Fruit fly (Drosophila melanogaster) whole organism, embryonic: Measurements from ENCODE around the gene CG5758.

ENCODE experiments used
- ATbp ChIP-seq: fragments of 200-800 bp; sonication (Bioruptor generic); optimal IDR thresholded peaks from 2 replicates; lab custom pipeline; 2017; ENCODE audit warnings: missing biosample characterization, mild to moderate bottlenecking, missing genetic modification characterization, missing genetic modification reagents
- Atf3 ChIP-seq: fragments of 200-800 bp; sonication (Bioruptor generic); optimal IDR thresholded peaks from 3 replicates; lab custom pipeline; 2016; ENCODE audit warnings: missing biosample characterization, missing genetic modification characterization
- CG10274 ChIP-seq: fragments of 200-800 bp; sonication (Bioruptor generic); optimal IDR thresholded peaks from 3 replicates; lab custom pipeline; 2017; ENCODE audit warnings: missing biosample characterization, mild to moderate bottlenecking, missing genetic modification characterization
- CG11085 ChIP-seq: fragments of 200-800 bp; sonication (Bioruptor generic); IDR thresholded peaks from 2 replicates; pipeline ENCODE4 v1.3.6; 2022; ENCODE audit warnings: missing biosample characterization, missing genetic modification characterization
- CG14014 ChIP-seq: fragments of 200-800 bp; sonication (Bioruptor generic); IDR thresholded peaks from 2 replicates; pipeline ENCODE4 v1.3.6; 2022; ENCODE audit warnings: missing biosample characterization, missing genetic modification characterization
- CG14710 ChIP-seq: fragments of 200-800 bp; sonication (Bioruptor generic); optimal IDR thresholded peaks from 3 replicates; lab custom pipeline; 2019; ENCODE audit warnings: missing biosample characterization, mild to moderate bottlenecking, missing genetic modification characterization, moderate library complexity
- CG15269 ChIP-seq: fragments of 200-800 bp; sonication (Bioruptor generic); optimal IDR thresholded peaks from 2 replicates; lab custom pipeline; 2018; ENCODE audit warnings: missing biosample characterization, mild to moderate bottlenecking, missing genetic modification characterization, moderate library complexity
- CG18476 ChIP-seq: fragments of 200-800 bp; sonication (Bioruptor generic); optimal IDR thresholded peaks from 2 replicates; lab custom pipeline; 2016; ENCODE audit warnings: missing biosample characterization, mild to moderate bottlenecking, missing genetic modification characterization
- CG18599 ChIP-seq: fragments of 200-800 bp; sonication (Bioruptor generic); optimal IDR thresholded peaks from 3 replicates; lab custom pipeline; 2017; ENCODE audit warnings: missing biosample characterization, missing genetic modification characterization, mild to moderate bottlenecking, moderate library complexity, missing genetic modification reagents
- CG31365 ChIP-seq: fragments of 200-800 bp; sonication (Bioruptor generic); optimal IDR thresholded peaks from 2 replicates; lab custom pipeline; 2018; ENCODE audit warnings: missing biosample characterization, mild to moderate bottlenecking, missing genetic modification characterization
- CG32772 ChIP-seq: fragments of 200-800 bp; sonication (Bioruptor generic); IDR thresholded peaks from 2 replicates; pipeline ENCODE4 v1.3.6; 2022; ENCODE audit warnings: missing biosample characterization, missing genetic modification characterization
- CG33213 ChIP-seq: fragments of 200-800 bp; sonication (Bioruptor generic); optimal IDR thresholded peaks from 3 replicates; lab custom pipeline; 2016; ENCODE audit warnings: missing biosample characterization, missing genetic modification characterization
- CG42726 ChIP-seq: fragments of 200-800 bp; sonication (Bioruptor generic); IDR thresholded peaks from 2 replicates; pipeline ENCODE4 v1.3.6; 2022; ENCODE audit warnings: missing biosample characterization, missing genetic modification characterization; ENCODE audit not compliant: partially characterized antibody
- CG43689 ChIP-seq: fragments of 200-800 bp; sonication (Bioruptor generic); IDR thresholded peaks from 2 replicates; pipeline ENCODE4 v1.3.6; 2022; ENCODE audit warnings: missing biosample characterization, missing genetic modification characterization
- CG4730 ChIP-seq: fragments of 200-800 bp; sonication (Bioruptor generic); IDR thresholded peaks from 2 replicates; pipeline ENCODE4 v1.3.6; 2022; ENCODE audit warnings: missing biosample characterization, missing genetic modification characterization
- CG6254 ChIP-seq: fragments of 200-800 bp; sonication (Bioruptor generic); optimal IDR thresholded peaks from 3 replicates; lab custom pipeline; 2017; ENCODE audit warnings: mild to moderate bottlenecking, missing biosample characterization, missing genetic modification reagents, missing genetic modification characterization
- CG7556 ChIP-seq: fragments of 200-800 bp; sonication (Bioruptor generic); optimal IDR thresholded peaks from 2 replicates; lab custom pipeline; 2017; ENCODE audit warnings: missing biosample characterization, mild to moderate bottlenecking, missing genetic modification characterization
- CG9727 ChIP-seq: fragments of 200-800 bp; sonication (Bioruptor generic); optimal IDR thresholded peaks from 3 replicates; lab custom pipeline; 2017; ENCODE audit warnings: missing biosample characterization, mild to moderate bottlenecking, missing genetic modification characterization
- CG9876 ChIP-seq: fragments of 200-800 bp; sonication (Bioruptor generic); optimal IDR thresholded peaks from 2 replicates; lab custom pipeline; 2016; ENCODE audit warnings: missing biosample characterization, missing genetic modification characterization
- Camta ChIP-seq: fragments of 200-800 bp; sonication (Bioruptor generic); optimal IDR thresholded peaks from 2 replicates; lab custom pipeline; 2016; ENCODE audit warnings: missing biosample characterization, missing genetic modification characterization
- D19B ChIP-seq: fragments of 200-800 bp; sonication (Bioruptor generic); optimal IDR thresholded peaks from 2 replicates; lab custom pipeline; 2017; ENCODE audit warnings: missing biosample characterization, mild to moderate bottlenecking, missing genetic modification characterization
- Dek ChIP-seq: fragments of 200-800 bp; sonication (Bioruptor generic); optimal IDR thresholded peaks from 3 replicates; lab custom pipeline; 2019; ENCODE audit warnings: missing biosample characterization, mild to moderate bottlenecking, missing genetic modification characterization, moderate library complexity
- Dfd ChIP-seq, 2 experiments: fragments of >200 bp; optimal IDR thresholded peaks; 2 replicates each; lab custom pipeline; 2017; ENCODE audit warnings: missing biosample characterization in 2 of 2, missing genetic modification characterization in 2 of 2
- Dip3 ChIP-seq: fragments of 200-800 bp; sonication (Bioruptor generic); optimal IDR thresholded peaks from 3 replicates; lab custom pipeline; 2016; ENCODE audit warnings: missing biosample characterization, missing genetic modification characterization
- Doc3 ChIP-seq: fragments of 200-800 bp; sonication (Bioruptor generic); IDR thresholded peaks from 3 replicates; pipeline ENCODE4 v1.3.6; 2022; ENCODE audit warnings: missing biosample characterization, missing genetic modification characterization; ENCODE audit not compliant: partially characterized antibody
- Elba2 ChIP-seq: fragments of 200-800 bp; sonication (Bioruptor generic); optimal IDR thresholded peaks from 3 replicates; lab custom pipeline; 2016; ENCODE audit warnings: missing biosample characterization, missing genetic modification characterization
- Gug ChIP-seq: fragments of 200-800 bp; sonication (Bioruptor generic); IDR thresholded peaks from 4 replicates; pipeline ENCODE4 v1.3.6; 2022; ENCODE audit warnings: missing biosample characterization, missing genetic modification characterization
- HLH54F ChIP-seq: fragments of 200-800 bp; sonication (Bioruptor generic); optimal IDR thresholded peaks from 3 replicates; lab custom pipeline; 2016; ENCODE audit warnings: missing biosample characterization, missing genetic modification characterization
- Hr78 ChIP-seq, 2 experiments: fragments of 200-800 bp in 1 of 2; fragments of >200 bp in 1 of 2; sonication (Bioruptor generic) in 1 of 2; optimal IDR thresholded peaks; 2 replicates each; lab custom pipeline; 2017 to 2019; ENCODE audit warnings: missing biosample characterization in 2 of 2, missing genetic modification characterization in 2 of 2, mild to moderate bottlenecking in 1 of 2, moderate library complexity in 1 of 2
- crol ChIP-seq: fragments of 200-800 bp; sonication (Bioruptor generic); IDR thresholded peaks from 2 replicates; pipeline ENCODE4 v1.3.6; 2022; ENCODE audit warnings: missing biosample characterization, missing genetic modification characterization
- dati ChIP-seq: fragments of 200-800 bp; sonication (Bioruptor generic); IDR thresholded peaks from 2 replicates; pipeline ENCODE4 v1.3.6; 2022; ENCODE audit warnings: missing biosample characterization, missing genetic modification characterization
- dmrt11E ChIP-seq: fragments of 200-800 bp; sonication (Bioruptor generic); optimal IDR thresholded peaks from 3 replicates; lab custom pipeline; 2018; ENCODE audit warnings: missing biosample characterization, mild to moderate bottlenecking, missing genetic modification characterization, moderate library complexity
- emc ChIP-seq: fragments of 200-800 bp; sonication (Bioruptor generic); optimal IDR thresholded peaks from 2 replicates; lab custom pipeline; 2016; ENCODE audit warnings: missing biosample characterization, missing genetic modification characterization
- gsb ChIP-seq: fragments of 200-800 bp; sonication (Bioruptor generic); IDR thresholded peaks from 2 replicates; pipeline ENCODE4 v1.3.6; 2022; ENCODE audit warnings: missing biosample characterization, missing genetic modification characterization
- hb ChIP-seq: fragments of 200-800 bp; sonication (Bioruptor generic); IDR thresholded peaks from 3 replicates; pipeline ENCODE4 v1.3.6; 2022; ENCODE audit warnings: missing biosample characterization, missing genetic modification characterization; ENCODE audit not compliant: partially characterized antibody
- hbn ChIP-seq: fragments of 200-800 bp; sonication (Bioruptor generic); IDR thresholded peaks from 2 replicates; pipeline ENCODE4 v1.3.6; 2022; ENCODE audit warnings: missing biosample characterization, missing genetic modification characterization; ENCODE audit not compliant: partially characterized antibody
- ken ChIP-seq: fragments of 200-800 bp; sonication (Bioruptor generic); IDR thresholded peaks from 3 replicates; pipeline ENCODE4 v1.3.6; 2022; ENCODE audit warnings: missing biosample characterization, missing genetic modification characterization
- knrl ChIP-seq: fragments of 200-800 bp; sonication (Bioruptor generic); IDR thresholded peaks from 3 replicates; pipeline ENCODE4 v1.3.6; 2022; ENCODE audit warnings: missing biosample characterization, missing genetic modification characterization; ENCODE audit not compliant: partially characterized antibody
- maf-S ChIP-seq: fragments of 200-800 bp; sonication (Bioruptor generic); optimal IDR thresholded peaks from 2 replicates; lab custom pipeline; 2016; ENCODE audit warnings: missing biosample characterization, missing genetic modification characterization
- mld ChIP-seq: fragments of 200-800 bp; sonication (Bioruptor generic); IDR thresholded peaks from 3 replicates; pipeline ENCODE4 v1.3.6; 2022; ENCODE audit warnings: missing biosample characterization, missing genetic modification characterization; ENCODE audit not compliant: partially characterized antibody
- onecut ChIP-seq: fragments of 200-800 bp; sonication (Bioruptor generic); IDR thresholded peaks from 2 replicates; pipeline ENCODE4 v1.3.6; 2022; ENCODE audit warnings: missing biosample characterization, missing genetic modification characterization
- psq ChIP-seq: fragments of 200-800 bp; sonication (Bioruptor generic); optimal IDR thresholded peaks from 2 replicates; lab custom pipeline; 2017; ENCODE audit warnings: missing biosample characterization, missing genetic modification characterization
- sisA ChIP-seq: fragments of 200-800 bp; sonication (Bioruptor generic); IDR thresholded peaks from 2 replicates; pipeline ENCODE4 v1.3.6; 2022; ENCODE audit warnings: missing biosample characterization, missing genetic modification characterization
- slou ChIP-seq: fragments of 200-800 bp; sonication (Bioruptor generic); optimal IDR thresholded peaks from 3 replicates; lab custom pipeline; 2016; ENCODE audit warnings: missing biosample characterization, missing genetic modification characterization
- tin ChIP-seq: fragments of 200-800 bp; sonication (Bioruptor generic); optimal IDR thresholded peaks from 3 replicates; lab custom pipeline; 2016; ENCODE audit warnings: missing biosample characterization, missing genetic modification characterization
- tll ChIP-seq, 2 experiments: fragments of 200-800 bp in 1 of 2; fragments of >200 bp in 1 of 2; sonication (Bioruptor generic) in 1 of 2; optimal IDR thresholded peaks; 2 replicates each; lab custom pipeline; 2017 to 2019; ENCODE audit warnings: missing biosample characterization in 2 of 2, missing genetic modification characterization in 2 of 2, mild to moderate bottlenecking in 1 of 2, moderate library complexity in 1 of 2
- toy ChIP-seq: fragments of 200-800 bp; sonication (Bioruptor generic); IDR thresholded peaks from 2 replicates; pipeline ENCODE4 v1.3.6; 2022; ENCODE audit warnings: missing biosample characterization, missing genetic modification characterization
- tx ChIP-seq: fragments of 200-800 bp; sonication (Bioruptor generic); optimal IDR thresholded peaks from 2 replicates; lab custom pipeline; 2016; ENCODE audit warnings: missing biosample characterization, missing genetic modification characterization
- usp ChIP-seq: fragments of >200 bp; optimal IDR thresholded peaks from 2 replicates; lab custom pipeline; 2017; ENCODE audit warnings: missing biosample characterization, missing genetic modification characterization
- yki ChIP-seq: fragments of >200 bp; optimal IDR thresholded peaks from 3 replicates; lab custom pipeline; 2018
- z ChIP-seq: fragments of 200-800 bp; sonication (Bioruptor generic); IDR thresholded peaks from 3 replicates; pipeline ENCODE4 v1.3.6; 2022; ENCODE audit warnings: missing biosample characterization, missing genetic modification characterization

Gene CG5758

dm6 chr2L:18152172-18152639 is 32.4 kb downstream of the CG5758 start, which contains the start of gene Socs36E (continued):
- TF ChIP-seq CG42726 (GFP tag; lab: Robert Waterston, UW) (peak; percentile 84), ken (GFP tag; lab: Robert Waterston, UW) (peak; percentile 73; the same call in 1 of the 3 replicates), knrl (GFP tag; lab: Robert Waterston, UW) (peak; percentile 69; the same call in 2 of the 3 replicates), Dfd (GFP tag; optimal IDR thresholded peaks at IDR 0.05; lab: Kevin White, UChicago) (no peak), CG10274 (GFP tag; lab: Kevin White, UChicago) (no peak), CG11085 (GFP tag; lab: Robert Waterston, UW) (no peak), CG6254 (GFP tag; lab: Kevin White, UChicago) (no peak), Dip3 (GFP tag; lab: Kevin White, UChicago) (peak; percentile 7), CG32772 (GFP tag; lab: Robert Waterston, UW) (no peak), hb (no peak), mld (no peak), slou (GFP tag; lab: Kevin White, UChicago) (no peak), Gug (GFP tag; lab: Robert Waterston, UW) (no peak; the same call in 3 of the 4 replicates), gsb (GFP tag; lab: Robert Waterston, UW) (no peak), psq (GFP tag; lab: Kevin White, UChicago) (no peak), HLH54F (GFP tag; lab: Kevin White, UChicago) (peak; percentile 23), Camta (no peak), maf-S (GFP tag; lab: Kevin White, UChicago) (no peak), tx (GFP tag; lab: Kevin White, UChicago) (no peak), hbn (no peak), Dek (tag; lab: Kevin White, UChicago) (peak; percentile 58), emc (GFP tag; lab: Kevin White, UChicago) (peak; percentile 24), CG4730 (GFP tag; lab: Robert Waterston, UW) (no peak), yki (lab: Kevin White, UChicago) (peak; percentile 25), Atf3 (GFP tag; lab: Kevin White, UChicago) (peak; percentile 24), D19B (GFP tag; lab: Kevin White, UChicago) (no peak), Hr78 (GFP tag; optimal IDR thresholded peaks at IDR 0.05; lab: Kevin White, UChicago) (no peak), tll (GFP tag; optimal IDR thresholded peaks at IDR 0.05; lab: Kevin White, UChicago) (peak in 1 of 2 experiments; percentile 47), CG7556 (GFP tag; lab: Kevin White, UChicago) (no peak), Elba2 (no peak), CG9727 (GFP tag; lab: Kevin White, UChicago) (no peak), CG14710 (tag; lab: Kevin White, UChicago) (peak; percentile 80), z (GFP tag; lab: Robert Waterston, UW) (peak; percentile 72; the same call in 2 of the 3 replicates), CG14014 (GFP tag; lab: Robert Waterston, UW) (no peak), CG31365 (peak; percentile 44), ATbp (GFP tag; lab: Kevin White, UChicago) (no peak), CG43689 (GFP tag; lab: Robert Waterston, UW) (no peak), CG18599 (GFP tag; lab: Kevin White, UChicago) (no peak), dati (GFP tag; lab: Robert Waterston, UW) (no peak), onecut (no peak), CG33213 (GFP tag; lab: Kevin White, UChicago) (peak; percentile 93), sisA (GFP tag; lab: Robert Waterston, UW) (no peak), CG15269 (tag; lab: Kevin White, UChicago) (peak; percentile 28), usp (GFP tag; lab: Kevin White, UChicago) (no peak), tin (GFP tag; lab: Kevin White, UChicago) (peak; percentile 15), crol (GFP tag; lab: Robert Waterston, UW) (no peak), dmrt11E (tag; lab: Kevin White, UChicago) (no peak), toy (GFP tag; lab: Robert Waterston, UW) (no peak), Doc3 (GFP tag; lab: Robert Waterston, UW) (no peak), CG18476 (no peak), CG9876 (GFP tag; lab: Kevin White, UChicago) (peak; percentile 13)
